Worm (Caenorhabditis elegans) whole organism, L4 larva: ENCODE measurements around the gene ZC196.3.

Source experiments
- R02D3.7 ChIP-seq: fragments of 150-350 bp; sonication (generic microtip); optimal IDR thresholded peaks from 3 replicates; lab custom pipeline; 2014; ENCODE audit warnings: missing biosample characterization, missing genetic modification characterization
- ama-1 ChIP-seq: fragments of 150-350 bp; optimal IDR thresholded peaks from 2 replicates; lab custom pipeline; 2014; ENCODE audit warnings: inconsistent platforms, mixed read lengths
- ctbp-1 ChIP-seq: fragments of 200-800 bp; sonication (Bioruptor generic); IDR thresholded peaks from 2 replicates; pipeline ENCODE4 v1.3.6; 2022; ENCODE audit warnings: missing genetic modification reagents, missing genetic modification characterization, missing compliant biosample characterization
- fkh-10 ChIP-seq: fragments of 150-350 bp; optimal IDR thresholded peaks from 2 replicates; lab custom pipeline; 2014; ENCODE audit warnings: missing biosample characterization, missing genetic modification reagents, missing genetic modification characterization
- jun-1 ChIP-seq: fragments of 150-350 bp; optimal IDR thresholded peaks from 2 replicates; lab custom pipeline; 2014; ENCODE audit warnings: missing biosample characterization, missing genetic modification reagents, missing genetic modification characterization
- lin-15B ChIP-seq: fragments of 150-350 bp; sonication (generic microtip); optimal IDR thresholded peaks from 3 replicates; lab custom pipeline; 2014; ENCODE audit warnings: missing biosample characterization, missing genetic modification characterization
- rbr-2 ChIP-seq: sonication (generic microtip); optimal IDR thresholded peaks from 2 replicates; lab custom pipeline; 2016; ENCODE audit warnings: missing genotype, missing genetic modification characterization, missing compliant biosample characterization
- snpc-1.2 ChIP-seq: fragments of 200-800 bp; sonication (Bioruptor generic); IDR thresholded peaks from 2 replicates; pipeline ENCODE4 v1.3.6; 2022; ENCODE audit warnings: missing genetic modification reagents, missing genetic modification characterization, missing compliant biosample characterization
- spr-3 ChIP-seq: fragments of 200-800 bp; sonication (Bioruptor generic); optimal IDR thresholded peaks from 2 replicates; lab custom pipeline; 2018; ENCODE audit warnings: mild to moderate bottlenecking, missing genetic modification characterization, missing compliant biosample characterization
- unc-39 ChIP-seq: sonication (generic microtip); optimal IDR thresholded peaks from 2 replicates; lab custom pipeline; 2017; ENCODE audit warnings: missing biosample characterization, missing genetic modification characterization
- unc-62 ChIP-seq, 3 experiments: fragments of 150-350 bp in 1 of 3; sonication (generic microtip); optimal IDR thresholded peaks in 2 of 3; peaks in 1 of 3; 1 replicate in 1 of 3; 2 replicates in 2 of 3; lab custom pipeline; 2014 to 2017; ENCODE audit warnings: missing biosample characterization in 3 of 3, missing genetic modification characterization in 3 of 3, missing genetic modification reagents in 3 of 3, missing genotype in 1 of 3
- zag-1 ChIP-seq: fragments of 150-350 bp; optimal IDR thresholded peaks from 2 replicates; lab custom pipeline; 2014; ENCODE audit warnings: missing biosample characterization, missing genetic modification characterization
- zfp-2 ChIP-seq: sonication (generic microtip); optimal IDR thresholded peaks from 2 replicates; lab custom pipeline; 2016; ENCODE audit warnings: mild to moderate bottlenecking, missing genetic modification characterization, missing compliant biosample characterization

- TF ChIP-seq ctbp-1 (GFP tag; lab: Robert Waterston, UW) (no peak), rbr-2 (tag; lab: Kevin White, UChicago) (no peak), zfp-2 (no peak), snpc-1.2 (no peak), jun-1 (tag; lab: Kevin White, UChicago) (no peak), ama-1 (no peak), lin-15B (tag; lab: Kevin White, UChicago) (no peak), zag-1 (no peak), unc-39 (tag; lab: Kevin White, UChicago) (no peak), unc-62 (GFP tag; optimal IDR thresholded peaks at IDR 0.05 in 1 of 2; lab: Kevin White, UChicago) (no peak), unc-62 (tag; optimal IDR thresholded peaks at IDR 0.05; lab: Kevin White, UChicago) (no peak), spr-3 (GFP tag; lab: Kevin White, UChicago) (no peak), R02D3.7 (tag; lab: Kevin White, UChicago) (no peak), fkh-10 (no peak)
Measured at ce11 chrV:8758618-8759017, 22.1 kb downstream of the ZC196.3 start, which contains the start of gene B0507.7.
